Fruit fly (Drosophila melanogaster) whole organism, prepupa: ENCODE data around the gene CG46439.
A peak's percentile ranks its signal among the peaks of the same experiment; 100 is the strongest.

Experiments
- Blimp-1 ChIP-seq: fragments of 200-800 bp; sonication (Bioruptor generic); optimal IDR thresholded peaks from 3 replicates; lab custom pipeline; 2017; ENCODE audit warnings: missing biosample characterization, missing genetic modification characterization, mild to moderate bottlenecking, moderate library complexity, missing genetic modification reagents
- CG10631 ChIP-seq: fragments of 200-800 bp; sonication (Bioruptor generic); optimal IDR thresholded peaks from 2 replicates; lab custom pipeline; 2016; ENCODE audit warnings: missing biosample characterization, missing genetic modification characterization
- CG11294 ChIP-seq: fragments of 200-800 bp; sonication (Bioruptor generic); IDR thresholded peaks from 2 replicates; pipeline ENCODE4 v1.3.6; 2022; ENCODE audit warnings: missing biosample characterization, missing genetic modification characterization
- CG15336 ChIP-seq: fragments of 200-800 bp; sonication (Bioruptor generic); IDR thresholded peaks from 2 replicates; pipeline ENCODE4 v1.3.6; 2022; ENCODE audit warnings: missing biosample characterization, missing genetic modification characterization
- CG1621 ChIP-seq: fragments of 200-800 bp; sonication (Bioruptor generic); optimal IDR thresholded peaks from 3 replicates; lab custom pipeline; 2018; ENCODE audit warnings: missing biosample characterization, mild to moderate bottlenecking, missing genetic modification characterization
- CG16779 ChIP-seq: fragments of 200-800 bp; sonication (Bioruptor generic); optimal IDR thresholded peaks from 3 replicates; lab custom pipeline; 2017; ENCODE audit warnings: missing biosample characterization, mild to moderate bottlenecking, missing genetic modification characterization
- CG3032 ChIP-seq: fragments of 200-800 bp; optimal IDR thresholded peaks from 2 replicates; lab custom pipeline; 2019; ENCODE audit warnings: missing biosample characterization, mild to moderate bottlenecking, missing genetic modification characterization, moderate library complexity
- CG31627 ChIP-seq: fragments of 200-800 bp; sonication (Bioruptor generic); optimal IDR thresholded peaks from 3 replicates; lab custom pipeline; 2016; ENCODE audit warnings: missing biosample characterization, missing genetic modification characterization
- CG34406 ChIP-seq: fragments of 200-800 bp; sonication (Bioruptor generic); optimal IDR thresholded peaks from 3 replicates; lab custom pipeline; 2016; ENCODE audit warnings: missing biosample characterization, missing genetic modification characterization
- CG3919 ChIP-seq: fragments of 200-800 bp; sonication (Bioruptor generic); optimal IDR thresholded peaks from 3 replicates; lab custom pipeline; 2016; ENCODE audit warnings: missing biosample characterization, missing genetic modification characterization
- CG4318 ChIP-seq: fragments of 200-800 bp; sonication (Bioruptor generic); optimal IDR thresholded peaks from 3 replicates; lab custom pipeline; 2017; ENCODE audit warnings: missing biosample characterization, mild to moderate bottlenecking, missing genetic modification characterization
- CG6163 ChIP-seq: fragments of 200-800 bp; sonication (Bioruptor generic); IDR thresholded peaks from 3 replicates; pipeline ENCODE4 v1.3.6; 2022; ENCODE audit warnings: missing biosample characterization, missing genetic modification characterization
- CG6792 ChIP-seq: fragments of 200-800 bp; sonication (Bioruptor generic); optimal IDR thresholded peaks from 3 replicates; lab custom pipeline; 2016; ENCODE audit warnings: missing biosample characterization, missing genetic modification characterization
- CG6808 ChIP-seq: fragments of 200-800 bp; sonication (Bioruptor generic); optimal IDR thresholded peaks from 3 replicates; lab custom pipeline; 2017; ENCODE audit warnings: missing biosample characterization, missing genetic modification characterization, mild to moderate bottlenecking, moderate library complexity, missing genetic modification reagents
- CG6854 ChIP-seq: fragments of 200-800 bp; sonication (Bioruptor generic); optimal IDR thresholded peaks from 2 replicates; lab custom pipeline; 2017; ENCODE audit warnings: missing biosample characterization, mild to moderate bottlenecking, missing genetic modification characterization
- CG7368 ChIP-seq: fragments of 200-800 bp; sonication (Bioruptor generic); optimal IDR thresholded peaks from 3 replicates; lab custom pipeline; 2016; ENCODE audit warnings: missing biosample characterization, missing genetic modification characterization
- CG8119 ChIP-seq: fragments of 200-800 bp; sonication (Bioruptor generic); IDR thresholded peaks from 3 replicates; pipeline ENCODE4 v1.3.6; 2022; ENCODE audit warnings: missing biosample characterization, missing genetic modification characterization
- CG8319 ChIP-seq: fragments of 200-800 bp; sonication (Bioruptor generic); optimal IDR thresholded peaks from 3 replicates; lab custom pipeline; 2016; ENCODE audit warnings: missing biosample characterization, missing genetic modification characterization
- CG8632 ChIP-seq: fragments of 200-800 bp; sonication (Bioruptor generic); optimal IDR thresholded peaks from 3 replicates; lab custom pipeline; 2016; ENCODE audit warnings: missing biosample characterization, missing genetic modification characterization
- CG9139 ChIP-seq: fragments of 200-800 bp; sonication (Bioruptor generic); optimal IDR thresholded peaks from 3 replicates; lab custom pipeline; 2017; ENCODE audit warnings: missing biosample characterization, mild to moderate bottlenecking, missing genetic modification characterization
- Eip78C ChIP-seq: fragments of 200-800 bp; sonication (Bioruptor generic); peaks from one replicate; lab custom pipeline; 2016; ENCODE audit warnings: missing biosample characterization, missing genetic modification characterization
- Eip93F ChIP-seq: fragments of 200-800 bp; sonication (Bioruptor generic); optimal IDR thresholded peaks from 2 replicates; lab custom pipeline; 2016; ENCODE audit warnings: missing biosample characterization, mild to moderate bottlenecking, missing genetic modification characterization
- Ets96B ChIP-seq: fragments of 200-800 bp; optimal IDR thresholded peaks from 2 replicates; lab custom pipeline; 2019; ENCODE audit warnings: missing biosample characterization, mild to moderate bottlenecking, missing genetic modification characterization, moderate library complexity
- Hr38 ChIP-seq: sonication (Bioruptor generic); optimal IDR thresholded peaks from 2 replicates; lab custom pipeline; 2016; ENCODE audit warnings: missing biosample characterization, missing genetic modification characterization
- Hr39 ChIP-seq: fragments of 200-800 bp; sonication (Bioruptor generic); optimal IDR thresholded peaks from 2 replicates; lab custom pipeline; 2016; ENCODE audit warnings: missing biosample characterization, missing genetic modification characterization
- Hr4 ChIP-seq: fragments of 200-800 bp; sonication (Bioruptor generic); optimal IDR thresholded peaks from 3 replicates; lab custom pipeline; 2016; ENCODE audit warnings: missing biosample characterization, missing genetic modification characterization
- Lpt ChIP-seq: fragments of 200-800 bp; sonication (Bioruptor generic); optimal IDR thresholded peaks from 3 replicates; lab custom pipeline; 2016; ENCODE audit warnings: missing biosample characterization, missing genetic modification characterization
- Met ChIP-seq: fragments of 200-800 bp; sonication (Bioruptor generic); optimal IDR thresholded peaks from 3 replicates; lab custom pipeline; 2016; ENCODE audit warnings: missing biosample characterization, missing genetic modification characterization
- OdsH ChIP-seq: fragments of 200-800 bp; sonication (Bioruptor generic); optimal IDR thresholded peaks from 3 replicates; lab custom pipeline; 2016; ENCODE audit warnings: missing biosample characterization, missing genetic modification characterization
- Sox102F ChIP-seq: fragments of 200-800 bp; sonication (Bioruptor generic); optimal IDR thresholded peaks from 2 replicates; lab custom pipeline; 2016; ENCODE audit warnings: missing biosample characterization, mild to moderate bottlenecking, missing genetic modification characterization
- achi ChIP-seq: fragments of 200-800 bp; sonication (Bioruptor generic); optimal IDR thresholded peaks from 3 replicates; lab custom pipeline; 2016; ENCODE audit warnings: missing biosample characterization, missing genetic modification characterization
- acj6 ChIP-seq: fragments of 200-800 bp; sonication (Bioruptor generic); optimal IDR thresholded peaks from 3 replicates; lab custom pipeline; 2016; ENCODE audit warnings: missing biosample characterization, missing genetic modification characterization
- dac ChIP-seq: fragments of 200-800 bp; sonication (Bioruptor generic); optimal IDR thresholded peaks from 2 replicates; lab custom pipeline; 2017; ENCODE audit warnings: missing biosample characterization, mild to moderate bottlenecking, missing genetic modification characterization
- eg ChIP-seq: fragments of 200-800 bp; sonication (Bioruptor generic); IDR thresholded peaks from 3 replicates; pipeline ENCODE4 v1.3.6; 2022; ENCODE audit warnings: missing biosample characterization, missing genetic modification characterization
- fd59A ChIP-seq: fragments of 200-800 bp; sonication (Bioruptor generic); optimal IDR thresholded peaks from 2 replicates; lab custom pipeline; 2017; ENCODE audit warnings: missing biosample characterization, mild to moderate bottlenecking, missing genetic modification characterization, missing genetic modification reagents
- fd85E ChIP-seq: fragments of 200-800 bp; sonication (Bioruptor generic); optimal IDR thresholded peaks from 3 replicates; lab custom pipeline; 2016; ENCODE audit warnings: missing biosample characterization, missing genetic modification characterization
- net ChIP-seq: fragments of 200-800 bp; sonication (Bioruptor generic); optimal IDR thresholded peaks from 3 replicates; lab custom pipeline; 2016; ENCODE audit warnings: missing biosample characterization, missing genetic modification characterization
- pdm3 ChIP-seq: fragments of 200-800 bp; sonication (Bioruptor generic); optimal IDR thresholded peaks from 3 replicates; lab custom pipeline; 2016; ENCODE audit warnings: missing biosample characterization, missing genetic modification characterization
- spab ChIP-seq: fragments of 200-800 bp; sonication (Bioruptor generic); optimal IDR thresholded peaks from 2 replicates; lab custom pipeline; 2017; ENCODE audit warnings: missing biosample characterization, mild to moderate bottlenecking, missing genetic modification characterization, missing genetic modification reagents
- ss ChIP-seq, 2 experiments: fragments of 200-800 bp; sonication (Bioruptor generic); optimal IDR thresholded peaks; 2 replicates in 1 of 2; 3 replicates in 1 of 2; lab custom pipeline; 2017 to 2018; ENCODE audit warnings: mild to moderate bottlenecking in 2 of 2, missing biosample characterization in 2 of 2, missing genetic modification characterization in 2 of 2, moderate library complexity in 1 of 2
- svp ChIP-seq: fragments of 200-800 bp; sonication (Bioruptor generic); peaks from one replicate; lab custom pipeline; 2016; ENCODE audit warnings: missing biosample characterization, missing genetic modification characterization
- vri ChIP-seq: fragments of 200-800 bp; sonication (Bioruptor generic); optimal IDR thresholded peaks from 3 replicates; lab custom pipeline; 2016; ENCODE audit warnings: missing biosample characterization, mild to moderate bottlenecking, missing genetic modification characterization

The CG46439 gene

dm6 chr3L:11084557-11085231 is 11.4 kb downstream of the CG46439 start (continued):
- TF ChIP-seq CG6792 (GFP tag; lab: Kevin White, UChicago) (peak; percentile 94), CG8319 (GFP tag; lab: Kevin White, UChicago) (peak; percentile 85), CG6808 (GFP tag; lab: Kevin White, UChicago) (peak; percentile 93), pdm3 (GFP tag; lab: Kevin White, UChicago) (peak; percentile 98), net (GFP tag; lab: Kevin White, UChicago) (peak; percentile 99), Ets96B (tag; lab: Kevin White, UChicago) (peak; percentile 97), Lpt (peak; percentile 99), Hr38 (GFP tag; lab: Kevin White, UChicago) (peak; percentile 93), CG4318 (GFP tag; lab: Kevin White, UChicago) (peak; percentile 96), Blimp-1 (GFP tag; lab: Kevin White, UChicago) (peak; percentile 68), CG10631 (GFP tag; lab: Kevin White, UChicago) (peak; percentile 98), CG3032 (tag; lab: Kevin White, UChicago) (peak; percentile 96), CG6854 (peak; percentile 66), achi (peak; percentile 98), CG16779 (tag; lab: Kevin White, UChicago) (peak; percentile 95), CG3919 (GFP tag; lab: Kevin White, UChicago) (peak; percentile 98), vri (GFP tag; lab: Kevin White, UChicago) (peak; percentile 63), Eip78C (GFP tag; lab: Kevin White, UChicago) (peak; percentile 100), CG1621 (tag; lab: Kevin White, UChicago) (peak; percentile 93), Met (no peak), Eip93F (no peak), OdsH (GFP tag; lab: Kevin White, UChicago) (peak; percentile 98), spab (GFP tag; lab: Kevin White, UChicago) (peak; percentile 95), svp (GFP tag; lab: Kevin White, UChicago) (no peak), CG34406 (GFP tag; lab: Kevin White, UChicago) (peak; percentile 94), CG11294 (peak; percentile 99), CG8632 (GFP tag; lab: Kevin White, UChicago) (peak; percentile 93), CG9139 (GFP tag; lab: Kevin White, UChicago) (peak; percentile 93), CG31627 (GFP tag; lab: Kevin White, UChicago) (peak; percentile 87), CG6163 (GFP tag; lab: Robert Waterston, UW) (peak; percentile 99), Sox102F (GFP tag; lab: Kevin White, UChicago) (peak; percentile 87), fd85E (GFP tag; lab: Kevin White, UChicago) (peak; percentile 83), ss (GFP tag; optimal IDR thresholded peaks at IDR 0.05; lab: Kevin White, UChicago) (peak; percentile 95 to 97), CG7368 (GFP tag; lab: Kevin White, UChicago) (peak; percentile 96)
- TF ChIP-seq, all 60 proteins: peak for 55

dm6 chr3L:11083605-11084004 is 12.4 kb downstream of the CG46439 start:
- TF ChIP-seq eg (GFP tag; lab: Robert Waterston, UW) = no peak
- TF ChIP-seq CG3919 (GFP tag; lab: Kevin White, UChicago) = no peak
- TF ChIP-seq acj6 = no peak
- no peak for TF ChIP-seq fd59A (GFP tag; lab: Kevin White, UChicago)
- no peak for TF ChIP-seq dac (GFP tag; lab: Kevin White, UChicago)
- TF ChIP-seq Hr39 (GFP tag; lab: Kevin White, UChicago) = no peak
- peak; percentile 51 for TF ChIP-seq Blimp-1 (GFP tag; lab: Kevin White, UChicago)
- no peak for TF ChIP-seq Hr4 (GFP tag; lab: Kevin White, UChicago)
- TF ChIP-seq CG4318 (GFP tag; lab: Kevin White, UChicago) = no peak
- peak; percentile 24; the same call in 1 of the 3 replicates for TF ChIP-seq CG8119 (GFP tag; lab: Robert Waterston, UW)
- TF ChIP-seq CG15336 (GFP tag; lab: Robert Waterston, UW) = no peak
